Worm (Caenorhabditis elegans): ENCODE results near the gene Y73C8B.5.

ce11 chrV:3200323-3200722 is 3.3 kb downstream of the Y73C8B.5 start, which contains the start of gene K08D9.4:
- TF ChIP-seq him-1 (tag; optimal IDR thresholded peaks at IDR 0.05): no peak
- no peak for TF ChIP-seq dao-5 (tag; optimal IDR thresholded peaks at IDR 0.05)
